Fruit fly (Drosophila melanogaster) whole organism, embryonic: ENCODE measurements around the gene CG31826.

ENCODE experiments used
- CG10654 ChIP-seq: fragments of 200-800 bp; sonication (Bioruptor generic); optimal IDR thresholded peaks from 2 replicates; lab custom pipeline; 2016; ENCODE audit warnings: missing biosample characterization, missing genetic modification characterization
- CG30403 ChIP-seq: fragments of 200-800 bp; sonication (Bioruptor generic); optimal IDR thresholded peaks from 3 replicates; lab custom pipeline; 2016; ENCODE audit warnings: missing biosample characterization, missing genetic modification characterization
- CG32532 ChIP-seq: fragments of 200-800 bp; sonication (Bioruptor generic); IDR thresholded peaks from 2 replicates; pipeline ENCODE4 v1.3.6; 2022; ENCODE audit warnings: missing biosample characterization, missing genetic modification characterization
- CG4617 ChIP-seq: fragments of 200-800 bp; sonication (Bioruptor generic); optimal IDR thresholded peaks from 3 replicates; lab custom pipeline; 2016; ENCODE audit warnings: missing biosample characterization, missing genetic modification characterization, borderline replicate concordance
- onecut ChIP-seq: fragments of 200-800 bp; sonication (Bioruptor generic); IDR thresholded peaks from 2 replicates; pipeline ENCODE4 v1.3.6; 2022; ENCODE audit warnings: missing biosample characterization, missing genetic modification characterization
- phol ChIP-seq: fragments of 200-800 bp; sonication (Bioruptor generic); optimal IDR thresholded peaks from 3 replicates; lab custom pipeline; 2018; ENCODE audit warnings: missing biosample characterization, mild to moderate bottlenecking, missing genetic modification characterization, moderate library complexity
- vfl ChIP-seq: fragments of 200-800 bp; sonication (Bioruptor generic); optimal IDR thresholded peaks from 2 replicates; lab custom pipeline; 2016; ENCODE audit warnings: missing biosample characterization, missing genetic modification characterization
- zf30C ChIP-seq: fragments of 200-800 bp; sonication (Bioruptor generic); optimal IDR thresholded peaks from 3 replicates; lab custom pipeline; 2018; ENCODE audit warnings: missing biosample characterization, mild to moderate bottlenecking, missing genetic modification characterization

DNA sequence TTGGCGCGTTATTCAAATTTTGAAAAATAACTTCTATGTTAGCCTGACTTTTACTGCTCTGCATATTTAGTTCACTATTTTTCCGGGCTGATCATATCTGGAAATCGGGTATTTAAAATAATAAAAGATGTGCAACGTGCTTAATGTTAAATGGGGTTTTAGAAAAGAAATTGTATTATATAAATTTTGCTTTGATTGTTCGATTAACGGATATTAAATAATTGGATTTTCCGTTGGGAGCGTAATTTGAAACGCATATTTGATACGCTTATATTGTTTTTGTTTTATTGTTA, 24.7 kb downstream of the CG31826 start:
- TF ChIP-seq CG4617 (no peak), vfl (GFP tag; lab: Kevin White, UChicago) (no peak), CG30403 (GFP tag; lab: Kevin White, UChicago) (no peak), zf30C (no peak), CG10654 (GFP tag; lab: Kevin White, UChicago) (no peak), phol (no peak), onecut (GFP tag; lab: Robert Waterston, UW) (no peak), CG32532 (GFP tag; lab: Robert Waterston, UW) (no peak)
